Worm (Caenorhabditis elegans) whole organism, L1 larva: ENCODE data around the gene pmp-1.

Experiments used
- C16A3.4 ChIP-seq: fragments of 150-350 bp; optimal IDR thresholded peaks from 2 replicates; lab custom pipeline; 2014; ENCODE audit warnings: missing biosample characterization, missing genetic modification characterization
- Y116A8C.19 ChIP-seq: sonication (generic microtip); optimal IDR thresholded peaks from 2 replicates; lab custom pipeline; 2016; ENCODE audit warnings: missing compliant biosample characterization, missing genetic modification characterization, borderline replicate concordance
- ama-1 ChIP-seq: fragments of 150-350 bp; optimal IDR thresholded peaks from 2 replicates; lab custom pipeline; 2014
- blmp-1 ChIP-seq: fragments of 150-350 bp; optimal IDR thresholded peaks from 2 replicates; lab custom pipeline; 2014; ENCODE audit warnings: missing biosample characterization, missing genetic modification characterization
- ceh-63 ChIP-seq: fragments of 200-800 bp; sonication (Bioruptor generic); optimal IDR thresholded peaks from 2 replicates; lab custom pipeline; 2018; ENCODE audit warnings: mild to moderate bottlenecking, missing genetic modification characterization, missing compliant biosample characterization
- ceh-82 ChIP-seq, 3 experiments: fragments of 150-350 bp in 1 of 3; sonication (generic microtip) in 2 of 3; optimal IDR thresholded peaks; 2 replicates each; lab custom pipeline; 2014 to 2017; ENCODE audit warnings: missing biosample characterization in 3 of 3, missing genetic modification characterization in 3 of 3
- ceh-88 ChIP-seq: fragments of 200-800 bp; sonication (Bioruptor generic); IDR thresholded peaks from 2 replicates; pipeline ENCODE4 v1.3.6; 2022; ENCODE audit warnings: missing genetic modification characterization, missing compliant biosample characterization
- dsc-1 ChIP-seq: sonication (generic microtip); optimal IDR thresholded peaks from 2 replicates; lab custom pipeline; 2016; ENCODE audit warnings: mild to moderate bottlenecking, missing genetic modification characterization, missing compliant biosample characterization
- efl-1 ChIP-seq, 4 experiments: fragments of 150-350 bp; optimal IDR thresholded peaks in 3 of 4; peaks in 1 of 4; 1 replicate in 1 of 4; 2 replicates in 3 of 4; lab custom pipeline; 2014; ENCODE audit warnings: missing biosample characterization in 2 of 4, missing genetic modification characterization in 2 of 4, missing genetic modification reagents in 2 of 4
- egl-27 ChIP-seq, 2 experiments: fragments of 150-350 bp in 1 of 2; sonication (generic microtip); optimal IDR thresholded peaks; 3 replicates each; lab custom pipeline; 2017 to 2018; ENCODE audit warnings: missing biosample characterization in 2 of 2, missing genetic modification characterization in 2 of 2, missing genetic modification reagents in 2 of 2
- elt-2 ChIP-seq: sonication (generic microtip); optimal IDR thresholded peaks from 2 replicates; lab custom pipeline; 2016; ENCODE audit warnings: missing genetic modification characterization, mild to moderate bottlenecking, inconsistent platforms, missing compliant biosample characterization, missing genetic modification reagents
- fkh-10 ChIP-seq: sonication (generic microtip); optimal IDR thresholded peaks from 2 replicates; lab custom pipeline; 2017; ENCODE audit warnings: missing biosample characterization, missing genetic modification reagents, missing genetic modification characterization
- fkh-4 ChIP-seq: sonication (generic microtip); optimal IDR thresholded peaks from 2 replicates; lab custom pipeline; 2016; ENCODE audit warnings: missing compliant biosample characterization, missing genetic modification characterization, borderline replicate concordance
- hlh-17 ChIP-seq: fragments of 200-800 bp; sonication (Bioruptor generic); optimal IDR thresholded peaks from 2 replicates; lab custom pipeline; 2018; ENCODE audit warnings: missing genetic modification characterization, mild to moderate bottlenecking, missing compliant biosample characterization, moderate library complexity, borderline replicate concordance
- hlh-4 ChIP-seq: sonication (generic microtip); optimal IDR thresholded peaks from 2 replicates; lab custom pipeline; 2016; ENCODE audit warnings: mild to moderate bottlenecking, missing genetic modification characterization, missing compliant biosample characterization
- hpl-2 ChIP-seq: fragments of 150-350 bp; optimal IDR thresholded peaks from 2 replicates; lab custom pipeline; 2014; ENCODE audit warnings: missing biosample characterization, missing genetic modification reagents, missing genetic modification characterization
- irx-1 ChIP-seq: sonication (generic microtip); optimal IDR thresholded peaks from 2 replicates; lab custom pipeline; 2016; ENCODE audit warnings: missing genetic modification characterization, missing compliant biosample characterization
- isw-1 ChIP-seq: fragments of 200-800 bp; sonication (Bioruptor generic); IDR thresholded peaks from 2 replicates; pipeline ENCODE4 v1.3.6; 2022; ENCODE audit warnings: missing genetic modification characterization, missing compliant biosample characterization
- lin-14 ChIP-seq: fragments of 200-800 bp; sonication (Bioruptor generic); optimal IDR thresholded peaks from 2 replicates; lab custom pipeline; 2018; ENCODE audit warnings: mild to moderate bottlenecking, missing genetic modification characterization, moderate library complexity, missing compliant biosample characterization
- lsy-2 ChIP-seq, 2 experiments: fragments of 150-350 bp; optimal IDR thresholded peaks; 2 replicates each; lab custom pipeline; 2014; ENCODE audit warnings: missing biosample characterization in 2 of 2, missing genetic modification characterization in 2 of 2
- nhr-20 ChIP-seq: sonication (generic microtip); optimal IDR thresholded peaks from 2 replicates; lab custom pipeline; 2016; ENCODE audit warnings: mild to moderate bottlenecking, missing genetic modification characterization, missing compliant biosample characterization
- nhr-28 ChIP-seq: fragments of 150-350 bp; optimal IDR thresholded peaks from 2 replicates; lab custom pipeline; 2014; ENCODE audit warnings: missing biosample characterization, missing genetic modification characterization
- nhr-47 ChIP-seq: sonication (generic microtip); optimal IDR thresholded peaks from 2 replicates; lab custom pipeline; 2016; ENCODE audit warnings: mild to moderate bottlenecking, missing genetic modification characterization, moderate library complexity, missing compliant biosample characterization
- nhr-71 ChIP-seq: sonication (generic microtip); optimal IDR thresholded peaks from 2 replicates; lab custom pipeline; 2016; ENCODE audit warnings: mild to moderate bottlenecking, missing genetic modification characterization, moderate library complexity, missing compliant biosample characterization
- nhr-85 ChIP-seq: sonication (generic microtip); peaks from one replicate; lab custom pipeline; 2016; ENCODE audit warnings: missing genetic modification characterization, inconsistent platforms, missing compliant biosample characterization
- pag-3 ChIP-seq: sonication (generic microtip); optimal IDR thresholded peaks from 2 replicates; lab custom pipeline; 2017; ENCODE audit warnings: missing genetic modification characterization, mild to moderate bottlenecking, missing compliant biosample characterization, antibody characterized with exemption, borderline replicate concordance; ENCODE audit not compliant: insufficient read depth
- pqm-1 ChIP-seq: sonication (generic microtip); optimal IDR thresholded peaks from 3 replicates; lab custom pipeline; 2017; ENCODE audit warnings: missing biosample characterization, missing genetic modification characterization
- rnt-1 ChIP-seq: sonication (generic microtip); optimal IDR thresholded peaks from 2 replicates; lab custom pipeline; 2016; ENCODE audit warnings: mild to moderate bottlenecking, missing genetic modification characterization, moderate library complexity, missing compliant biosample characterization
- snu-23 ChIP-seq: sonication (generic microtip); optimal IDR thresholded peaks from 2 replicates; lab custom pipeline; 2016; ENCODE audit warnings: missing genetic modification characterization, missing compliant biosample characterization
- sox-4 ChIP-seq: sonication (generic microtip); optimal IDR thresholded peaks from 2 replicates; lab custom pipeline; 2016; ENCODE audit warnings: missing genetic modification characterization, missing compliant biosample characterization
- sptf-1 ChIP-seq: fragments of 150-350 bp; optimal IDR thresholded peaks from 2 replicates; lab custom pipeline; 2014; ENCODE audit warnings: missing biosample characterization, missing genetic modification characterization
- swsn-7 ChIP-seq: sonication (generic microtip); optimal IDR thresholded peaks from 2 replicates; lab custom pipeline; 2016; ENCODE audit warnings: missing genetic modification characterization, missing compliant biosample characterization
- tbx-2 ChIP-seq: sonication (generic microtip); optimal IDR thresholded peaks from 2 replicates; lab custom pipeline; 2016; ENCODE audit warnings: missing genetic modification characterization, missing compliant biosample characterization
- tlp-1 ChIP-seq: fragments of 150-350 bp; optimal IDR thresholded peaks from 2 replicates; lab custom pipeline; 2014; ENCODE audit warnings: missing biosample characterization, missing genetic modification characterization
- unc-130 ChIP-seq: fragments of 150-350 bp; optimal IDR thresholded peaks from 2 replicates; lab custom pipeline; 2017; ENCODE audit warnings: missing biosample characterization, missing genetic modification characterization, inconsistent platforms
- unc-30 ChIP-seq: sonication (generic microtip); optimal IDR thresholded peaks from 2 replicates; lab custom pipeline; 2017; ENCODE audit warnings: missing biosample characterization, missing genetic modification characterization
- unc-62 ChIP-seq: fragments of 150-350 bp; optimal IDR thresholded peaks from 2 replicates; lab custom pipeline; 2014; ENCODE audit warnings: missing biosample characterization, missing genetic modification reagents, missing genetic modification characterization
- unc-98 ChIP-seq: fragments of 200-800 bp; sonication (Bioruptor generic); IDR thresholded peaks from 2 replicates; pipeline ENCODE4 v1.3.6; 2022; ENCODE audit warnings: missing genetic modification characterization, missing compliant biosample characterization
- vab-15 ChIP-seq: sonication (generic microtip); optimal IDR thresholded peaks from 2 replicates; lab custom pipeline; 2017; ENCODE audit warnings: missing genotype, mild to moderate bottlenecking, missing genetic modification characterization, missing compliant biosample characterization
- zip-4 ChIP-seq: fragments of 200-800 bp; sonication (Bioruptor generic); optimal IDR thresholded peaks from 2 replicates; lab custom pipeline; 2018; ENCODE audit warnings: mild to moderate bottlenecking, missing genetic modification characterization, moderate library complexity, missing compliant biosample characterization
- ztf-11 ChIP-seq, 2 experiments: sonication (generic microtip); optimal IDR thresholded peaks; 2 replicates each; lab custom pipeline; 2016 to 2017; ENCODE audit warnings: missing genetic modification characterization in 2 of 2, missing biosample characterization in 1 of 2, missing compliant biosample characterization in 1 of 2

Gene pmp-1

DNA sequence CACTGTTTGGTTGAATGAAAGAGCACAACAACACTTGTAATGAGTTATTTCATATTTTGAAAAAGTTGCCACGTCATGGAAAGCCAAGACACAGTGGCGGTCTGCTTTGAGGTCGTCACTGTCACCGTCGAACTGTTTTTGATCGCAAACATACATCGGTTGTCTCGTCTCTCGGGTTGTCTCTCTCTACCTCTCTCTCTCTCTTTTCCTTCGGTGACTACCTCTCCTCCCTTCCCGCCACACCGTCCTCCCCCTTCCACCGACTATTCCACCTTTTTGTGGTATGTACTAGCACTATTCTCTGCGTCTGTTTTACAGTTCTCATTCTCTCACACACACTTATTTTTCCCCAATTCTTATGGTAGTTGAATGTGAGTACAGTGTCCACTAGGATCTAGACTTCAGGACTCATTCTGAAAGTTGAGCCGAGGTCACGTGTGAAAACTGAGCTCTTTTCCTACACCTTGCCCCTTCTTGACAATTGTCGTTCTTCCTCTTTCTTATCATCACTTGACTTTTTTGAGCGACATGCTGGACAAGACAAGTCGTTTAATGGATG is 49.7 kb downstream of the pmp-1 start (continued):
- TF ChIP-seq fkh-4 (no peak), swsn-7 (tag; lab: Kevin White, UChicago) (peak; percentile 6), elt-2 (tag; lab: Kevin White, UChicago) (peak; percentile 4), snu-23 (GFP tag; lab: Kevin White, UChicago) (peak; percentile 43), vab-15 (tag; lab: Kevin White, UChicago) (no peak), hlh-17 (no peak), dsc-1 (tag; lab: Kevin White, UChicago) (no peak), nhr-20 (tag; lab: Kevin White, UChicago) (peak; percentile 65), nhr-85 (tag; lab: Kevin White, UChicago) (peak; percentile 72)

- TF ChIP-seq nhr-71 (tag; lab: Kevin White, UChicago) (peak; percentile 29), unc-130 (tag; lab: Kevin White, UChicago) (no peak), blmp-1 (tag; lab: Kevin White, UChicago) (peak; percentile 46), hpl-2 (GFP tag; lab: Kevin White, UChicago) (no peak), tbx-2 (tag; lab: Kevin White, UChicago) (no peak), fkh-4 (no peak), unc-98 (no peak), unc-30 (no peak), Y116A8C.19 (tag; lab: Kevin White, UChicago) (no peak), nhr-47 (tag; lab: Kevin White, UChicago) (no peak), lin-14 (GFP tag; lab: Kevin White, UChicago) (peak; percentile 65), C16A3.4 (tag; lab: Kevin White, UChicago) (no peak), unc-62 (GFP tag; lab: Kevin White, UChicago) (no peak), nhr-85 (tag; lab: Kevin White, UChicago) (peak; percentile 80), sox-4 (no peak), ztf-11 (tag; optimal IDR thresholded peaks at IDR 0.05; lab: Kevin White, UChicago) (no peak), ama-1 (no peak), dsc-1 (tag; lab: Kevin White, UChicago) (peak; percentile 46), snu-23 (GFP tag; lab: Kevin White, UChicago) (no peak), rnt-1 (tag; lab: Kevin White, UChicago) (peak; percentile 14), efl-1 (optimal IDR thresholded peaks at IDR 0.05; lab: Kevin White, UChicago) (no peak), efl-1 (GFP tag; optimal IDR thresholded peaks at IDR 0.05 in 1 of 2; lab: Kevin White, UChicago) (peak in 1 of 2 experiments; percentile 70), hlh-4 (tag; lab: Kevin White, UChicago) (no peak), elt-2 (tag; lab: Kevin White, UChicago) (no peak), pqm-1 (no peak), egl-27 (tag; optimal IDR thresholded peaks at IDR 0.05; lab: Kevin White, UChicago) (peak in 1 of 2 experiments; percentile 62), ceh-82 (tag; optimal IDR thresholded peaks at IDR 0.05; lab: Kevin White, UChicago) (no peak), pag-3 (tag; lab: Kevin White, UChicago) (no peak), vab-15 (tag; lab: Kevin White, UChicago) (no peak), ceh-63 (GFP tag; lab: Kevin White, UChicago) (no peak), nhr-28 (tag; lab: Kevin White, UChicago) (no peak), irx-1 (peak; percentile 39), lsy-2 (tag; optimal IDR thresholded peaks at IDR 0.05; lab: Kevin White, UChicago) (no peak), hlh-17 (no peak), ceh-88 (GFP tag; lab: Robert Waterston, UW) (no peak)
These were observed 50.7 kb downstream of the pmp-1 start for ce11 chrII:6832695-6833389.

ce11 chrII:6832207-6832606 is 51.3 kb downstream of the pmp-1 start:
- TF ChIP-seq ama-1 (no peak), vab-15 (tag; lab: Kevin White, UChicago) (no peak), efl-1 (optimal IDR thresholded peaks at IDR 0.05; lab: Kevin White, UChicago) (no peak), efl-1 (GFP tag; optimal IDR thresholded peaks at IDR 0.05 in 1 of 2; lab: Kevin White, UChicago) (peak in 1 of 2 experiments; percentile 70), tlp-1 (tag; lab: Kevin White, UChicago) (no peak), nhr-47 (tag; lab: Kevin White, UChicago) (no peak), zip-4 (GFP tag; lab: Kevin White, UChicago) (no peak), isw-1 (no peak), sptf-1 (tag; lab: Kevin White, UChicago) (no peak), fkh-10 (peak; percentile 52)
- TF ChIP-seq, all 84 proteins: peak for 2
